Worm (Caenorhabditis elegans): ENCODE measurements around the gene Y24D9A.7.

Gene Y24D9A.7

ce11 chrIV:4397111-4397510, 7.9 kb downstream of the Y24D9A.7 start:
- TF ChIP-seq syd-9 (tag; optimal IDR thresholded peaks at IDR 0.05) (no peak), ref-2 (tag; optimal IDR thresholded peaks at IDR 0.05) (no peak), hlh-30 (tag; optimal IDR thresholded peaks at IDR 0.05; ENCODE audit: insufficient read depth) (no peak), lim-6 (tag; optimal IDR thresholded peaks at IDR 0.05) (no peak), ets-4 (tag; optimal IDR thresholded peaks at IDR 0.05) (no peak), ceh-31 (tag; optimal IDR thresholded peaks at IDR 0.05) (no peak), ceh-14 (tag; optimal IDR thresholded peaks at IDR 0.05) (no peak), tbx-2 (tag; optimal IDR thresholded peaks at IDR 0.05) (no peak), unc-3 (GFP tag; conservative IDR thresholded peaks at IDR 0.05) (no peak), unc-3 (tag; optimal IDR thresholded peaks at IDR 0.05) (no peak), pax-1 (tag; optimal IDR thresholded peaks at IDR 0.05) (no peak), ceh-30 (tag; optimal IDR thresholded peaks at IDR 0.05) (no peak), unc-86 (tag; optimal IDR thresholded peaks at IDR 0.05) (no peak), zip-5 (tag; optimal IDR thresholded peaks at IDR 0.05) (no peak), pros-1 (tag; optimal IDR thresholded peaks at IDR 0.05) (no peak), tbx-7 (tag; optimal IDR thresholded peaks at IDR 0.05) (no peak), C08G9.2 (tag; optimal IDR thresholded peaks at IDR 0.05) (no peak), K02D7.2 (tag; optimal IDR thresholded peaks at IDR 0.05) (no peak), dmd-4 (tag; optimal IDR thresholded peaks at IDR 0.05; ENCODE audit: borderline replicate concordance) (no peak)

ce11 chrIV:4396052-4396821, 8.7 kb downstream of the Y24D9A.7 start:
- TF ChIP-seq pax-1 (tag; optimal IDR thresholded peaks at IDR 0.05) (no peak), ceh-34 (tag; optimal IDR thresholded peaks at IDR 0.05) (peak; percentile 95)

ce11 chrIV:4395555-4395954, 9.4 kb downstream of the Y24D9A.7 start:
- TF ChIP-seq ttx-3 (tag; optimal IDR thresholded peaks at IDR 0.05): no peak
- no peak for TF ChIP-seq ceh-6 (GFP tag; optimal IDR thresholded peaks at IDR 0.05)
- TF ChIP-seq T23F11.4 (GFP tag; optimal IDR thresholded peaks at IDR 0.05): no peak
- TF ChIP-seq unc-3 (GFP tag; conservative IDR thresholded peaks at IDR 0.05): no peak
- no peak for TF ChIP-seq unc-3 (tag; optimal IDR thresholded peaks at IDR 0.05)
- no peak for TF ChIP-seq pha-4 (tag; optimal IDR thresholded peaks at IDR 0.05)
- no peak for TF ChIP-seq ets-4 (tag; optimal IDR thresholded peaks at IDR 0.05)

- no peak for TF ChIP-seq K09A11.1 (tag; optimal IDR thresholded peaks at IDR 0.05; ENCODE audit: insufficient read depth)
- no peak for TF ChIP-seq hlh-30 (tag; optimal IDR thresholded peaks at IDR 0.05; ENCODE audit: insufficient read depth)
- no peak for TF ChIP-seq ref-2 (tag; optimal IDR thresholded peaks at IDR 0.05)
- TF ChIP-seq unc-42 (tag; optimal IDR thresholded peaks at IDR 0.05): no peak
- peak; percentile 11 for TF ChIP-seq C08G9.2 (tag; optimal IDR thresholded peaks at IDR 0.05)
- no peak for TF ChIP-seq dve-1 (tag; optimal IDR thresholded peaks at IDR 0.05)
- TF ChIP-seq pag-3 (tag; optimal IDR thresholded peaks at IDR 0.05; ENCODE audit: borderline replicate concordance): no peak
These were observed 11.0 kb downstream of the Y24D9A.7 start, which contains the start of gene ell-1 for ce11 chrIV:4393942-4394460. Gene ell-1 (plus strand): TSS chrIV:4394410.

- TF ChIP-seq npax-4 (tag; optimal IDR thresholded peaks at IDR 0.05) (no peak), hlh-6 (tag; optimal IDR thresholded peaks at IDR 0.05) (no peak), ama-1 (optimal IDR thresholded peaks at IDR 0.05) (no peak), che-1 (tag; optimal IDR thresholded peaks at IDR 0.05) (no peak), eyg-1 (tag; optimal IDR thresholded peaks at IDR 0.05) (no peak), ceh-48 (tag; optimal IDR thresholded peaks at IDR 0.05) (no peak), K09A11.1 (tag; optimal IDR thresholded peaks at IDR 0.05; ENCODE audit: insufficient read depth) (no peak), ceh-18 (tag; optimal IDR thresholded peaks at IDR 0.05) (no peak), ref-2 (tag; optimal IDR thresholded peaks at IDR 0.05) (no peak), pqm-1 (tag; optimal IDR thresholded peaks at IDR 0.05) (no peak), unc-3 (GFP tag; conservative IDR thresholded peaks at IDR 0.05) (no peak), unc-3 (tag; optimal IDR thresholded peaks at IDR 0.05) (no peak), ceh-6 (GFP tag; optimal IDR thresholded peaks at IDR 0.05) (no peak), ztf-16 (tag; optimal IDR thresholded peaks at IDR 0.05) (no peak), fax-1 (tag; optimal IDR thresholded peaks at IDR 0.05) (no peak)
These were observed 11.5 kb downstream of the Y24D9A.7 start for ce11 chrIV:4393488-4393887.
